Worm (Caenorhabditis elegans): Measurements from ENCODE around the gene nlp-11.

DNA sequence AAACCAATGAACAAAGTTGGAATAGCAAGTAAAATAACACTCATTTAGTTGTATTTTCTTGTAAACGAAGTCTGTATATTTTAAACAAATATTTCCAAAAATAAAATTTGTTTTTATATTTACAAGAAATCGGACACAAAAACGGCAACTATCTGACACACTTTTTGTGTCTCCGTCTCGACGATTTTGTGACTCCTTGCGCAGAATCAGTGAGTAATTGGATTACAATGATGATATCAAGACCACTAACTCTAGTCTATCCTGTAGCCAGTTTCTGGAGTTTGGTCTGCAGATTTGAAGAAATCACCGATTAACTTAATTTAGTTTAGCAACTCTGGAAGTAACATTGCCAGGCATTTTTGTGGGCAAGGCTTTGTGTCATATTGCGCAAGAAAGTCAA lies 28.9 kb downstream of the nlp-11 start, which contains the start of gene cyp-13A10:
- TF ChIP-seq zip-5 (tag; optimal IDR thresholded peaks at IDR 0.05) (no peak), nhr-11 (tag; optimal IDR thresholded peaks at IDR 0.05) (no peak), ref-2 (tag; optimal IDR thresholded peaks at IDR 0.05) (no peak), ets-4 (tag; optimal IDR thresholded peaks at IDR 0.05) (no peak), tbx-2 (tag; optimal IDR thresholded peaks at IDR 0.05) (no peak), sox-2 (GFP tag; IDR thresholded peaks at IDR 0.05) (no peak), ceh-18 (tag; optimal IDR thresholded peaks at IDR 0.05) (no peak)
